Fruit fly (Drosophila melanogaster): ENCODE results near the gene Rb97D.

The Rb97D gene

dm6 chr3R:26862848-26863448, 12.6 kb downstream of the Rb97D start, which contains the start of the genes Lerp and IntS12 (continued):
- 0 out of 2 replicates have a peak, but pooled peaks have one; percentile 10 for TF ChIP-seq ranshi (GFP tag; IDR thresholded peaks at IDR 0.05)
- TF ChIP-seq CG2116 (GFP tag; optimal IDR thresholded peaks at IDR 0.05): peak; percentile 44
- peak; percentile 19; the same call in 1 of the 2 replicates for TF ChIP-seq Scr (GFP tag; IDR thresholded peaks at IDR 0.05; ENCODE audit: partially characterized antibody)
- TF ChIP-seq Meics (GFP tag; optimal IDR thresholded peaks at IDR 0.05): no peak
- peak; percentile 9 for TF ChIP-seq CG8924 (tag; optimal IDR thresholded peaks at IDR 0.05)
- TF ChIP-seq Camta (GFP tag; optimal IDR thresholded peaks at IDR 0.05): peak; percentile 28
- TF ChIP-seq CG17361 (GFP tag; IDR thresholded peaks at IDR 0.05): 0 out of 3 replicates have a peak, but pooled peaks have one; percentile 15
- TF ChIP-seq Vsx1 (GFP tag; optimal IDR thresholded peaks at IDR 0.05): peak; percentile 15
- peak; percentile 90 for TF ChIP-seq MBD-R2 (GFP tag; IDR thresholded peaks at IDR 0.05)
- no peak for TF ChIP-seq otp (GFP tag; IDR thresholded peaks at IDR 0.05)
- no peak for TF ChIP-seq CG9817 (tag; optimal IDR thresholded peaks at IDR 0.05)
- peak; percentile 21 for TF ChIP-seq yki (optimal IDR thresholded peaks at IDR 0.05)
- TF ChIP-seq unc-4 (GFP tag; IDR thresholded peaks at IDR 0.05; ENCODE audit: partially characterized antibody): no peak
- no peak for TF ChIP-seq p53 (GFP tag; optimal IDR thresholded peaks at IDR 0.05)
- peak; percentile 26 for TF ChIP-seq CG17829 (tag; optimal IDR thresholded peaks at IDR 0.05)
- TF ChIP-seq CG6791 (GFP tag; IDR thresholded peaks at IDR 0.05; ENCODE audit: partially characterized antibody): 0 out of 3 replicates have a peak, but pooled peaks have one; percentile 17
- TF ChIP-seq CoRest (tag; optimal IDR thresholded peaks at IDR 0.05): peak; percentile 50
- TF ChIP-seq Nf-YB (GFP tag; optimal IDR thresholded peaks at IDR 0.05): no peak
- TF ChIP-seq Aef1 (GFP tag; IDR thresholded peaks at IDR 0.05): no peak
- no peak for TF ChIP-seq tap (tag; optimal IDR thresholded peaks at IDR 0.05)
- peak; percentile 64 for TF ChIP-seq sens (GFP tag)
- TF ChIP-seq amos (GFP tag; IDR thresholded peaks at IDR 0.05; ENCODE audit: partially characterized antibody): peak; percentile 17; the same call in 1 of the 2 replicates
- no peak for TF ChIP-seq ab (GFP tag; optimal IDR thresholded peaks at IDR 0.05)
- peak; percentile 63 for TF ChIP-seq pzg (GFP tag; optimal IDR thresholded peaks at IDR 0.05)
- TF ChIP-seq CG12769 (tag; optimal IDR thresholded peaks at IDR 0.05): no peak
- no peak for TF ChIP-seq wor (GFP tag; IDR thresholded peaks at IDR 0.05)
- no peak for TF ChIP-seq salm (tag; optimal IDR thresholded peaks at IDR 0.05)
- peak; percentile 54 for TF ChIP-seq CG1603 (tag; optimal IDR thresholded peaks at IDR 0.05)
- TF ChIP-seq CG9437 (GFP tag; optimal IDR thresholded peaks at IDR 0.05): peak; percentile 94
- TF ChIP-seq Trl (optimal IDR thresholded peaks at IDR 0.05): peak in 1 of 2 experiments; percentile 56
- no peak for TF ChIP-seq Trl (GFP tag; optimal IDR thresholded peaks at IDR 0.05)
- TF ChIP-seq Med (GFP tag): peak; percentile 63
- no peak for TF ChIP-seq Rfx (GFP tag; IDR thresholded peaks at IDR 0.05)
- no peak for TF ChIP-seq HHEX (GFP tag; optimal IDR thresholded peaks at IDR 0.05)
- TF ChIP-seq HmgZ (tag; optimal IDR thresholded peaks at IDR 0.05): peak; percentile 26
- TF ChIP-seq CG17186 (GFP tag; optimal IDR thresholded peaks at IDR 0.05): peak; percentile 5
- TF ChIP-seq vvl (GFP tag; IDR thresholded peaks at IDR 0.05): 0 out of 2 replicates have a peak, but pooled peaks have one; percentile 16

- no peak for TF ChIP-seq Poxn (GFP tag; IDR thresholded peaks at IDR 0.05)
- TF ChIP-seq cato (GFP tag; optimal IDR thresholded peaks at IDR 0.05; ENCODE audit: borderline replicate concordance): no peak
- no peak for TF ChIP-seq Bgb (GFP tag; IDR thresholded peaks at IDR 0.05; ENCODE audit: partially characterized antibody)
- TF ChIP-seq kah (GFP tag; optimal IDR thresholded peaks at IDR 0.05): peak; percentile 72
- peak; percentile 39; the same call in 1 of the 3 replicates for TF ChIP-seq sr (GFP tag; IDR thresholded peaks at IDR 0.05)
- TF ChIP-seq yki (optimal IDR thresholded peaks at IDR 0.05): no peak
- no peak for TF ChIP-seq CG42726 (GFP tag; IDR thresholded peaks at IDR 0.05; ENCODE audit: partially characterized antibody)
- TF ChIP-seq bbx (GFP tag; IDR thresholded peaks at IDR 0.05; ENCODE audit: partially characterized antibody): no peak
- TF ChIP-seq sisA (GFP tag; IDR thresholded peaks at IDR 0.05): no peak
- TF ChIP-seq CG34422 (GFP tag; IDR thresholded peaks at IDR 0.05): 0 out of 3 replicates have a peak, but pooled peaks have one; percentile 16
- peak; percentile 76 for TF ChIP-seq scrt (GFP tag; optimal IDR thresholded peaks at IDR 0.05)
- peak; percentile 6 for TF ChIP-seq Med (GFP tag)
- no peak for TF ChIP-seq jumu (GFP tag; optimal IDR thresholded peaks at IDR 0.05)
- no peak for TF ChIP-seq twi (tag; optimal IDR thresholded peaks at IDR 0.05)
- peak; percentile 46 for TF ChIP-seq Nf-YC (tag; optimal IDR thresholded peaks at IDR 0.05)
- TF ChIP-seq CG5953 (GFP tag; IDR thresholded peaks at IDR 0.05): peak; percentile 12; the same call in 1 of the 2 replicates
- no peak for TF ChIP-seq CG17361 (GFP tag; IDR thresholded peaks at IDR 0.05)
Measured at dm6 chr3R:26862213-26862612, 13.3 kb downstream of the Rb97D start.
